Fruit fly (Drosophila melanogaster): ENCODE measurements around the gene Msp300.

Gene Msp300

dm6 chr2L:5060952-5061478 lies 39.7 kb upstream of the Msp300 start (continued):
- TF ChIP-seq Hey (tag; optimal IDR thresholded peaks at IDR 0.05) (peak; percentile 6), Hr3 (GFP tag; optimal IDR thresholded peaks at IDR 0.05) (peak; percentile 44), CG10654 (GFP tag; optimal IDR thresholded peaks at IDR 0.05) (peak; percentile 46), CG1647 (GFP tag; optimal IDR thresholded peaks at IDR 0.05) (peak; percentile 55), CG7928 (GFP tag; optimal IDR thresholded peaks at IDR 0.05) (peak; percentile 20), eve (GFP tag; optimal IDR thresholded peaks at IDR 0.05) (no peak), gsb-n (tag; optimal IDR thresholded peaks at IDR 0.05) (peak; percentile 32), CG17912 (GFP tag; optimal IDR thresholded peaks at IDR 0.05) (no peak), CG13424 (tag; optimal IDR thresholded peaks at IDR 0.05) (peak; percentile 56), CrebB (tag; optimal IDR thresholded peaks at IDR 0.05) (peak; percentile 58), croc (GFP tag; conservative IDR thresholded peaks at IDR 0.05) (peak; percentile 30; the same call in 2 of the 3 replicates), ttk (GFP tag; IDR thresholded peaks at IDR 0.05) (no peak; the same call in 1 of the 2 replicates), CG32767 (GFP tag; IDR thresholded peaks at IDR 0.05) (no peak), HmgD (GFP tag; optimal IDR thresholded peaks at IDR 0.05) (peak; percentile 26), Dbx (GFP tag; IDR thresholded peaks at IDR 0.05) (peak; percentile 72), CG17359 (tag; optimal IDR thresholded peaks at IDR 0.05) (peak; percentile 67), Sry-δ (GFP tag; optimal IDR thresholded peaks at IDR 0.05) (peak; percentile 27), Ravus (GFP tag; IDR thresholded peaks at IDR 0.05) (peak; percentile 18), CG12299 (tag; optimal IDR thresholded peaks at IDR 0.05) (peak; percentile 49), Xrp1 (GFP tag; IDR thresholded peaks at IDR 0.05) (no peak; the same call in none of the 2 replicates), Dek (tag; optimal IDR thresholded peaks at IDR 0.05) (peak; percentile 56), Fer3 (tag; optimal IDR thresholded peaks at IDR 0.05) (peak; percentile 67), CkIIα-i1 (GFP tag; IDR thresholded peaks at IDR 0.05) (no peak), CG3281 (GFP tag; optimal IDR thresholded peaks at IDR 0.05) (peak; percentile 80), CG15011 (GFP tag; optimal IDR thresholded peaks at IDR 0.05) (peak; percentile 53), zfh2 (GFP tag; optimal IDR thresholded peaks at IDR 0.05) (peak; percentile 59), BEAF-32 (GFP tag; optimal IDR thresholded peaks at IDR 0.05) (no peak), emc (GFP tag; optimal IDR thresholded peaks at IDR 0.05) (no peak), CG34422 (GFP tag; IDR thresholded peaks at IDR 0.05) (no peak), CG14965 (GFP tag; optimal IDR thresholded peaks at IDR 0.05; ENCODE audit: borderline replicate concordance) (no peak), CG7786 (GFP tag; optimal IDR thresholded peaks at IDR 0.05) (peak; percentile 51), prd (optimal IDR thresholded peaks at IDR 0.05) (no peak), prd (GFP tag; IDR thresholded peaks at IDR 0.05) (peak; percentile 54; the same call in 2 of the 3 replicates), CG12659 (GFP tag; optimal IDR thresholded peaks at IDR 0.05) (peak; percentile 57), CG10462 (GFP tag; optimal IDR thresholded peaks at IDR 0.05) (no peak), CG13296 (GFP tag; optimal IDR thresholded peaks at IDR 0.05) (peak; percentile 71), nerfin-1 (tag; optimal IDR thresholded peaks at IDR 0.05) (peak; percentile 0), peb (GFP tag; IDR thresholded peaks at IDR 0.05) (0 out of 2 replicates have a peak, but pooled peaks have one; percentile 16), Kr (GFP tag; optimal IDR thresholded peaks at IDR 0.05) (no peak), CG10565 (GFP tag; optimal IDR thresholded peaks at IDR 0.05) (no peak), dimm (GFP tag; IDR thresholded peaks at IDR 0.05) (peak; percentile 55), phol (tag; optimal IDR thresholded peaks at IDR 0.05) (peak; percentile 23), bsh (GFP tag; optimal IDR thresholded peaks at IDR 0.05) (peak in 1 of 2 experiments; percentile 42), en (GFP tag; optimal IDR thresholded peaks at IDR 0.05) (peak; percentile 69), Antp (GFP tag; optimal IDR thresholded peaks at IDR 0.05) (peak; percentile 68), br (optimal IDR thresholded peaks at IDR 0.05) (no peak), CG4424 (GFP tag; optimal IDR thresholded peaks at IDR 0.05) (peak; percentile 32), HHEX (GFP tag; optimal IDR thresholded peaks at IDR 0.05) (peak; percentile 76), CG15269 (tag; optimal IDR thresholded peaks at IDR 0.05) (peak; percentile 63), gsb (GFP tag; IDR thresholded peaks at IDR 0.05) (peak; percentile 49), Lim3 (GFP tag; IDR thresholded peaks at IDR 0.05) (no peak)

Measured in whole organism, embryonic.